Worm (Caenorhabditis elegans) whole organism, late embryonic: ENCODE results near the gene sre-40.

Source experiments
- elt-2 ChIP-seq: sonication (generic microtip); optimal IDR thresholded peaks from 2 replicates; lab custom pipeline; 2016; ENCODE audit warnings: missing genetic modification reagents, missing genetic modification characterization, missing compliant biosample characterization
- fax-1 ChIP-seq: sonication (generic microtip); optimal IDR thresholded peaks from 2 replicates; lab custom pipeline; 2016; ENCODE audit warnings: missing genotype, missing genetic modification characterization, missing compliant biosample characterization
- fkh-10 ChIP-seq: fragments of 150-350 bp; optimal IDR thresholded peaks from 2 replicates; lab custom pipeline; 2014; ENCODE audit warnings: missing biosample characterization, missing genetic modification reagents, missing genetic modification characterization
- hlh-13 ChIP-seq: fragments of 200-800 bp; sonication (Bioruptor generic); optimal IDR thresholded peaks from 2 replicates; lab custom pipeline; 2018; ENCODE audit warnings: mild to moderate bottlenecking, missing genetic modification characterization, missing compliant biosample characterization
- madf-2 ChIP-seq: sonication (generic microtip); optimal IDR thresholded peaks from 2 replicates; lab custom pipeline; 2017; ENCODE audit warnings: missing genetic modification characterization, missing compliant biosample characterization
- nfya-1 ChIP-seq: sonication (generic microtip); optimal IDR thresholded peaks from 2 replicates; lab custom pipeline; 2017; ENCODE audit warnings: missing genetic modification characterization, mild to moderate bottlenecking, missing compliant biosample characterization, antibody characterized with exemption, moderate library complexity
- pat-9 ChIP-seq: fragments of 200-800 bp; sonication (Bioruptor generic); optimal IDR thresholded peaks from 2 replicates; lab custom pipeline; 2018; ENCODE audit warnings: mild to moderate bottlenecking, missing genetic modification characterization, moderate library complexity, missing compliant biosample characterization
- pha-4 ChIP-seq: fragments of 150-350 bp; optimal IDR thresholded peaks from 2 replicates; lab custom pipeline; 2018; ENCODE audit warnings: missing biosample characterization, missing genetic modification reagents, missing genetic modification characterization
- tbx-7 ChIP-seq: sonication (generic microtip); optimal IDR thresholded peaks from 2 replicates; lab custom pipeline; 2016; ENCODE audit warnings: missing genotype, missing genetic modification characterization, missing compliant biosample characterization

- TF ChIP-seq elt-2 (tag; lab: Kevin White, UChicago) (no peak), nfya-1 (tag; lab: Kevin White, UChicago) (no peak), madf-2 (tag; lab: Kevin White, UChicago) (no peak), pat-9 (tag; lab: Kevin White, UChicago) (no peak), fkh-10 (no peak), tbx-7 (tag; lab: Kevin White, UChicago) (no peak), fax-1 (no peak), hlh-13 (no peak), pha-4 (tag; lab: Kevin White, UChicago) (no peak)
These were observed 5.7 kb downstream of the sre-40 start, which contains the start of gene T05A7.1 for ce11 chrII:4677916-4678315.
